Worm (Caenorhabditis elegans): Measurements from ENCODE around the gene ZK596.3.
A peak's percentile ranks its signal among the peaks of the same experiment; 100 is the strongest.

Gene ZK596.3

DNA sequence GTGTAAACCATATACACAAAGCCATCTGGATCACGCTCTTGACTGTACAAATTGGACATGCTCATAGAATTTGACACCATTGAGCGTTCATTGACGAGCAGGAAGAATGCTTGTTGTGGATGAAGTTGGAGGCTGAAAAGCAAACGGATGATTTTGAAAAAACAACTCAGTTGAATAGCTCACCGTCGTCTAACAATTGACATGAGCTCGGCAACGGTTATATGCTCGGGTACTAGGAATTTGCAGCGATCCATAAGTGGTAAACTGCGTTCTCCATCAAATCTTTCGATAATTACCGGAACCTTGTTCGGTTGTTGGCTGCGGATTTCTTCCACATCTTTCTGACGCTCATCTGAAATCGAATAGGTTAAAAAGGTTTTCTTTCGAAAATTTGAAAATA is 30.6 kb upstream of the ZK596.3 start:
- no peak for TF ChIP-seq tra-4 (tag; optimal IDR thresholded peaks at IDR 0.05)
- no peak for TF ChIP-seq B0310.2 (tag; optimal IDR thresholded peaks at IDR 0.05)
- TF ChIP-seq sea-1 (GFP tag; conservative IDR thresholded peaks at IDR 0.05): no peak
- no peak for TF ChIP-seq tbx-37 (GFP tag; conservative IDR thresholded peaks at IDR 0.05)
- TF ChIP-seq ceh-13 (GFP tag; optimal IDR thresholded peaks at IDR 0.05): no peak
- TF ChIP-seq ceh-36 (tag; optimal IDR thresholded peaks at IDR 0.05): no peak
- TF ChIP-seq hmbx-1 (tag; optimal IDR thresholded peaks at IDR 0.05): no peak
- no peak for TF ChIP-seq aly-1 (tag; optimal IDR thresholded peaks at IDR 0.05)
- no peak for TF ChIP-seq hmg-4 (GFP tag; optimal IDR thresholded peaks at IDR 0.05)
- no peak for TF ChIP-seq pes-1 (GFP tag; IDR thresholded peaks at IDR 0.05)
- TF ChIP-seq hnd-1 (tag; optimal IDR thresholded peaks at IDR 0.05): no peak

DNA sequence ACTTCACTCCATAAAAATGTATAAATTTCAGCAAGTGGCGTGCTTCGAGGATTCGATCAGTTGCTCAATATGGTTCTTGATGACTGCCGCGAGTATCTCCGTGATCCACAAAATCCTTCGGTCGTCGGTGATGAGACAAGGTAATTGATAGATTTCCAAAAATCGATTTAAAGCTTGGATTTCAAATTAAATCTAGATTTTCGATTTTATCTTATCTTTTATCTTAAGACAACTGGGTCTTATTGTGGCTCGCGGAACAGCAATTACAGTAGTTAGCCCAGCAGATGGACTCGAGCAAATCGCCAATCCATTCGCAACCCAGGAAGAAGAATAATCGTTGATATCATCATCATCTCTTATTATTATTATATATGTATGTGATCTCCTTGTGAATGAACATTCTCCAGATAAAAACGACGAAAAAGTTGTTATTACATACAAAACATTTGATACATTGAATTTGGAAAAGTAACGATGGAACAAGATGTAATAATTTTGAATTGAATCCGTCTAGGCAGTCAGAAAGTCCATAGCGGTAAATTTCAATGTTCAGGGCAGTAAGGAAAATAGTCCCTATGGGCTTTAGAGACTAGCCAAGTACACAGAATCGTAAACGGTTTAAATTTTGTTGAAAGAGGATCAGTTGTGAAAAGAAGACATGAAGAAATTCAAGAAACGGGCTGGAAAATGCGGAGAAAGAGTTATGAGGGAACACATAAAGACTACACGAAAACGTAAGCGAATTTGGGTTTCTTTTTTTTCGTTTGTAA is 29.8 kb upstream of the ZK596.3 start:
- TF ChIP-seq hmbx-1 (tag; optimal IDR thresholded peaks at IDR 0.05) (no peak), tra-4 (tag; optimal IDR thresholded peaks at IDR 0.05) (no peak), sea-1 (GFP tag; conservative IDR thresholded peaks at IDR 0.05) (no peak)

DNA sequence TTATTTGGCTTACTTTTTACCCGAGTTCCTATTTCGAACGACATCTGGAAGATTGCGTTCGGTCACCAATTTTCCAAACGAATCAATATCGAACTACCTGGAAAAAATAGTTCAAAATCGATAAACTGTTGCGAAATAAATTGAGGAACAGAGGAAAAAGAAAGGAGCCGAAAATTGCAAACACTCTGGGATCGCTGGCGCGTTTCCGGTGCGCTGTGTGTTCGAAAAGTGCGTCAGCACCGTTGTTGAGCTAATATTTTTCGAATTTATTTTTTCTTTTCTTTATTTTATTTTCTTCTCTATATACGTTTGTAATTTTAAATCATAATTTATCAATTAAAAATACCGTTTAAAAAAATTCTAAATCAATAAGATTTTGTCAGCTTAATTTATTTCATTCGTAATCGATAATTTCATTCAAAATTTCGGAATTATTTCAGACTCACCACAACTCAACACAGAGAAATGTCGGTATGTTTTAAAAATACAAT is 28.9 kb upstream of the ZK596.3 start, which contains the start of the genes dnc-1 and lsm-7:
TSS of gene dnc-1 (minus strand) at position 142 of the 491 bp plus-strand sequence.
TSS of gene lsm-7 (plus strand) at position 441 of the 491 bp plus-strand sequence.
- TF ChIP-seq tbx-37 (GFP tag; conservative IDR thresholded peaks at IDR 0.05) (no peak), sea-1 (GFP tag; conservative IDR thresholded peaks at IDR 0.05) (no peak), ceh-13 (GFP tag; optimal IDR thresholded peaks at IDR 0.05) (no peak), F13C5.2 (tag; optimal IDR thresholded peaks at IDR 0.05) (peak; percentile 40), pes-1 (GFP tag; IDR thresholded peaks at IDR 0.05) (no peak), ama-1 (optimal IDR thresholded peaks at IDR 0.05) (no peak), scrt-1 (GFP tag; IDR thresholded peaks at IDR 0.05) (no peak), aly-1 (tag; optimal IDR thresholded peaks at IDR 0.05) (no peak), tbx-11 (GFP tag; IDR thresholded peaks at IDR 0.05) (0 out of 2 replicates have a peak, but pooled peaks have one; percentile 11), hmg-4 (GFP tag; optimal IDR thresholded peaks at IDR 0.05) (no peak), hmbx-1 (tag; optimal IDR thresholded peaks at IDR 0.05) (no peak), B0310.2 (tag; optimal IDR thresholded peaks at IDR 0.05) (no peak)

DNA sequence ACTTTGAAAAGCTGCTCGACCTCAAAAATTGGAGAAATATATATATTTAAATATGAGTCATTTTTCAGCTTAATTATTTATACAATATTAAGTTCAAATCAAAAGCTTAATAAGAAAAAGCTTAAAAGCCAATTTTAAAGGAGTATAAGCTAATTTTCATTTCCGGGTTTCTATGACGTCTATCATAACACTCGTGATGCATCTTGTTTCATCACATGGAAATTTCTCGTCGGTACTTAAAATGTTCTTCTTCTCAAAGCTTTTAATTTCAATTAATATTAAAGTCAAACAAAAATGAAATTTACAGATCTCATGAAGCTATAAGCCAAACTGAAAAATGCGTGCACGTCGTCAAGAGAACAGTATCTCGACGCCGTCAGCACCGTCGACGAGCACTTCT is 15.6 kb upstream of the ZK596.3 start, which contains the start of gene rbr-2:
TSS of gene rbr-2 (plus strand) at position 301 of the 400 bp plus-strand sequence.
- TF ChIP-seq pes-1 (GFP tag; IDR thresholded peaks at IDR 0.05): no peak
- TF ChIP-seq hnd-1 (tag; optimal IDR thresholded peaks at IDR 0.05): no peak
- TF ChIP-seq ceh-36 (tag; optimal IDR thresholded peaks at IDR 0.05): no peak
- TF ChIP-seq scrt-1 (GFP tag; IDR thresholded peaks at IDR 0.05): no peak
- no peak for TF ChIP-seq flt-1 (GFP tag; IDR thresholded peaks at IDR 0.05)
- no peak for TF ChIP-seq hmg-4 (GFP tag; optimal IDR thresholded peaks at IDR 0.05)
- TF ChIP-seq ceh-13 (GFP tag; optimal IDR thresholded peaks at IDR 0.05): no peak
- no peak for TF ChIP-seq ama-1 (optimal IDR thresholded peaks at IDR 0.05)
- TF ChIP-seq aly-1 (tag; optimal IDR thresholded peaks at IDR 0.05): no peak
- TF ChIP-seq ets-7 (tag; optimal IDR thresholded peaks at IDR 0.05): no peak

DNA sequence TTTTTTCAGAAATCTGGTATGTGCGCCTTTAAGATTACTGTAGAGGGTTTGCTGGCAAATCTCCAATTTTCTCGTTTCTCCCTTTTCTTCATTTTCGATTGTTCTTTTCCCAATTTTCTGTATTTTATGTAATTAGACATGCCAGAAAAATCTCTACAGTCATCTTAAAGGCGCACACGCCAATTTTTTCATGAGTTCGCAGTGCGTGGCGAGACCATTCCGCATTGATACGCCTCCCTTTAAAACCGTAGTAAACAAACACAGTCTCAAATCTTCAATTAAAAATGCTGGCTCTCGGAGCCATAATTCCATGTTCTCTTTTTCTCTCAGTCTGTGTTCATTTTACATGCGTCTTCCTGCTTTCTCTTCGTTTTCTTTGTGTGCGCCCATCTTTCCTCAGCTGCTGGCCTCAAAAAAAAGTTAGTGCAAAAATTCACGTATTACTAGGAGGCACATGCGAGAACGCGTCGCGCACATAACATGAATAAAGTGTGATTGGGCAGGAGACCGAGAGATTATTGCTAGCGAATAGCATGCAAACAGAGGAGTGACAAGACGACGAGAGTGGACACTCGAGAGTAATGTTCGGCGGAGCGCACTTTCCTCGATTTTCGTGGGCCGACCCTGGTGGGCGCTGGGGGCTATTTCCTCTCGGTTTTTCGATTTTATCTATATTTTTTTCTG is 14.8 kb upstream of the ZK596.3 start:
- TF ChIP-seq F13C5.2 (tag; optimal IDR thresholded peaks at IDR 0.05): peak; percentile 51
- no peak for TF ChIP-seq pes-1 (GFP tag; IDR thresholded peaks at IDR 0.05)
- no peak for TF ChIP-seq tbx-37 (GFP tag; conservative IDR thresholded peaks at IDR 0.05)
- peak; percentile 13 for TF ChIP-seq hmg-4 (GFP tag; optimal IDR thresholded peaks at IDR 0.05)

DNA sequence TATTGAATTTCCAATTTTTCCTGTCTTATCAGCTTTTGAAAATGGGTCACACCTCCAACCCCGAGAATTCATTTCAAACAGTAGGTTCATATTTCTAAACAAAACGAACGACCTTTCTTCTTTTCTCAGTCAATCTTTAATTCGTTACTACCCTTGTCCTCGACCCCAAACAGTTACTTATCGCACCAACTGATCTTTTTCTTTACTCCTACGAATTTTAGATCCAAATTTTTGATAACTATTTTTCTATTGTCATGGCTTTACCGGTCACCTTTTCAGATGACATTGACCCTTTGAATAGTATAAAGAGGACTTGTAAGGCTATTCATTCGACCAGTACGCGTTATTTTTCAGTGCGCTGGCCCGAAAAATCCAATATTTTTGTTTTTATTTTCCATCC is 12.0 kb upstream of the ZK596.3 start:
- no peak for TF ChIP-seq ceh-36 (tag; optimal IDR thresholded peaks at IDR 0.05)
- TF ChIP-seq scrt-1 (GFP tag; IDR thresholded peaks at IDR 0.05): no peak
- TF ChIP-seq hmbx-1 (tag; optimal IDR thresholded peaks at IDR 0.05): no peak
- TF ChIP-seq B0310.2 (tag; optimal IDR thresholded peaks at IDR 0.05): no peak
- no peak for TF ChIP-seq ama-1 (optimal IDR thresholded peaks at IDR 0.05)
- TF ChIP-seq ets-7 (tag; optimal IDR thresholded peaks at IDR 0.05): no peak
- no peak for TF ChIP-seq hmg-4 (GFP tag; optimal IDR thresholded peaks at IDR 0.05)
- TF ChIP-seq sea-1 (GFP tag; conservative IDR thresholded peaks at IDR 0.05): no peak
- no peak for TF ChIP-seq ceh-13 (GFP tag; optimal IDR thresholded peaks at IDR 0.05)
- TF ChIP-seq flt-1 (GFP tag; IDR thresholded peaks at IDR 0.05): no peak
- TF ChIP-seq F13C5.2 (tag; optimal IDR thresholded peaks at IDR 0.05): no peak
- no peak for TF ChIP-seq tbx-11 (GFP tag; IDR thresholded peaks at IDR 0.05)
- TF ChIP-seq pes-1 (GFP tag; IDR thresholded peaks at IDR 0.05): no peak
- TF ChIP-seq tra-4 (tag; optimal IDR thresholded peaks at IDR 0.05): no peak
- no peak for TF ChIP-seq tbx-37 (GFP tag; conservative IDR thresholded peaks at IDR 0.05)
- TF ChIP-seq aly-1 (tag; optimal IDR thresholded peaks at IDR 0.05): no peak
- TF ChIP-seq hnd-1 (tag; optimal IDR thresholded peaks at IDR 0.05): no peak

DNA sequence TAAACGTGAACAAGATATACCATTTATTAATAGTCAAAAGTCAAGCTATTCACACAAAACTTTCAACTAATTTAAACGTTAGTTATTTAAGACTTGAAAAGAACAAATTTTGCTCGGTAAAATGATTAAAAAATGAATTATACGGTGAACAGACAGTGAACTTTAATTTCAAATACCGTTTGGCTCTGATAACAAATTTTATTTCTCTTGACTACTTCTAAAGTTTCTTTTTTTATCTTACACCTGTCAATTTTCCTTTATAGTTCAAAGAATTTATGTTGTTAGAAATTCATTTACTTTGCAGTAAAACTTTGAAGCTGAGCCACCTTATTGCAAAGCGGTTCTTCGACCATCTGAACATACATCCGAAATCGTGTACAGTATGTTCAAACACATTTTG is 11.2 kb upstream of the ZK596.3 start, which contains the start of gene ZK593.3:
TSS of gene ZK593.3 (plus strand) at position 301 of the 400 bp plus-strand sequence.
- no peak for TF ChIP-seq ets-7 (tag; optimal IDR thresholded peaks at IDR 0.05)
- TF ChIP-seq hnd-1 (tag; optimal IDR thresholded peaks at IDR 0.05): no peak
- no peak for TF ChIP-seq aly-1 (tag; optimal IDR thresholded peaks at IDR 0.05)
- TF ChIP-seq tbx-37 (GFP tag; conservative IDR thresholded peaks at IDR 0.05): no peak
- TF ChIP-seq B0310.2 (tag; optimal IDR thresholded peaks at IDR 0.05): no peak
- no peak for TF ChIP-seq scrt-1 (GFP tag; IDR thresholded peaks at IDR 0.05)
- TF ChIP-seq F13C5.2 (tag; optimal IDR thresholded peaks at IDR 0.05): no peak
- TF ChIP-seq pes-1 (GFP tag; IDR thresholded peaks at IDR 0.05): no peak
- TF ChIP-seq hmg-4 (GFP tag; optimal IDR thresholded peaks at IDR 0.05): no peak
- TF ChIP-seq flt-1 (GFP tag; IDR thresholded peaks at IDR 0.05): no peak
- no peak for TF ChIP-seq ceh-13 (GFP tag; optimal IDR thresholded peaks at IDR 0.05)
- no peak for TF ChIP-seq ama-1 (optimal IDR thresholded peaks at IDR 0.05)
- no peak for TF ChIP-seq sea-1 (GFP tag; conservative IDR thresholded peaks at IDR 0.05)
- no peak for TF ChIP-seq hmbx-1 (tag; optimal IDR thresholded peaks at IDR 0.05)
- no peak for TF ChIP-seq tbx-11 (GFP tag; IDR thresholded peaks at IDR 0.05)

All from whole organism, early embryonic.